Worm (Caenorhabditis elegans): Measurements from ENCODE around the gene Y43F8B.19.

Gene Y43F8B.19

DNA sequence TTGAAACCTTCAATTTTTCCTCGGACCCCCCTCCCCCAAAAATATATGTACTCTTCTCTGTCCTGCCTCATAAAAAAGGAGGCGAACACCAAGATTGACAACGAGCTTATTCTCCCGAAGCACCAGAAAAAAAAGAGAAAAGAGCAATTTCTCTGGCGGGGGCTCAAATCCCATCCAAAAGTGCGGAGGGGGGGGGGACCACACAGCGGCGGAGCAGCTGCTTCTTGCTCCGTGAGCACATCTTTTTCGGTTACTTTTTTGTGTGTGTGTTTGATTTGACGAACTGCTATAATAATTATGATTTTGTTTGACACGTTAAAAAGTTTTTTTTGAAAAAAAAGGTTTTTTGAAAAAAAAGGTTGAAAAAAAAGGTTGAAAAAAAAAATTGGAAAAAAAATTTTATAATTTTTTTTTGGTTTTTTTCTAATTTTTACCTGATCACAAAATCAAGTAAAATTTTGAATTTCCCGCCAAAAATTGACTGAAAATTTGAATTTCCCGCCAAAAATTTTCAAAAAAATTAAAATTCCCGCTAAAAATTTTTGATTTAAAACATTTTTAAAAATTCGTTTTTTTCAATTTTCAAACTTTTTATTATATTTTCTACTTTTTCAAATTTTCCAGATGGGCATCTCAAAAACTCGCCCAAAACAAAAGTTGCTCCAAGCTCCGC lies 38.1 kb downstream of the Y43F8B.19 start, which contains the start of gene Y43F8B.10:
Gene Y43F8B.10 (plus strand): TSS at position 623 of the 673 bp plus-strand sequence.
- no peak for TF ChIP-seq hlh-30 (tag; optimal IDR thresholded peaks at IDR 0.05; ENCODE audit: insufficient read depth)
- TF ChIP-seq sdc-2 (tag; optimal IDR thresholded peaks at IDR 0.05): no peak
- TF ChIP-seq ama-1 (optimal IDR thresholded peaks at IDR 0.05): no peak
- no peak for TF ChIP-seq ref-2 (tag; optimal IDR thresholded peaks at IDR 0.05)
- TF ChIP-seq ceh-30 (tag; optimal IDR thresholded peaks at IDR 0.05): no peak
- no peak for TF ChIP-seq fkh-10 (GFP tag; optimal IDR thresholded peaks at IDR 0.05)
- TF ChIP-seq gmeb-2 (tag; optimal IDR thresholded peaks at IDR 0.05): no peak
- TF ChIP-seq K09A11.1 (tag; optimal IDR thresholded peaks at IDR 0.05; ENCODE audit: insufficient read depth): no peak
- no peak for TF ChIP-seq ceh-24 (tag; optimal IDR thresholded peaks at IDR 0.05)
- no peak for TF ChIP-seq pat-9 (tag; optimal IDR thresholded peaks at IDR 0.05)
- TF ChIP-seq sox-4 (tag; optimal IDR thresholded peaks at IDR 0.05): no peak
- no peak for TF ChIP-seq syd-9 (tag; optimal IDR thresholded peaks at IDR 0.05)
- no peak for TF ChIP-seq Y22D7AL.16 (tag; optimal IDR thresholded peaks at IDR 0.05)
- no peak for TF ChIP-seq unc-86 (tag; optimal IDR thresholded peaks at IDR 0.05)
- TF ChIP-seq pha-2 (tag; optimal IDR thresholded peaks at IDR 0.05): no peak
- no peak for TF ChIP-seq npax-4 (tag; optimal IDR thresholded peaks at IDR 0.05)
- no peak for TF ChIP-seq ceh-19 (GFP tag; optimal IDR thresholded peaks at IDR 0.05)
- TF ChIP-seq ceh-18 (tag; optimal IDR thresholded peaks at IDR 0.05): no peak
- no peak for TF ChIP-seq rnt-1 (tag; optimal IDR thresholded peaks at IDR 0.05)
- TF ChIP-seq T23F11.4 (GFP tag; optimal IDR thresholded peaks at IDR 0.05): no peak

DNA sequence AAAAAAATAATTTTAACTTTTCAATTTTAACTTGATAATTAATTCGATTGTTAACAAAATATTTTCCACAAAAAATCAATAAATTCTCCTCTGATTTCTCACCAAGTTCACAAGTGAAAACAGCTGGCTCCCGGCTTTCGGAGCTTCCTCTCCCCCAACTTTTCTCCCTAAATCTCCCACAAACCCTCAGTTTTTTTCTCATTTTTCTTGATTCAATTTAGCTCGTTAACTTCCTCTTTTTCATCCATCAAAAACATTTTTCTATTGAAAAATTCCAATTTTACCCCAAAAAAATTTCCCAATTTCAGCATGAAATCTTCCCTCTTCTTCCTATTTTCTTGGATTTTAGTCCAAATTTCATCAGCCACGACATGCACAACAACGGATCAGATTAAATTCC lies 41.7 kb downstream of the Y43F8B.19 start, which contains the start of gene Y43F8B.11:
Gene Y43F8B.11 (plus strand): TSS at position 301 of the 400 bp plus-strand sequence.
- TF ChIP-seq fkh-6 (tag; optimal IDR thresholded peaks at IDR 0.05) (no peak), hlh-30 (tag; optimal IDR thresholded peaks at IDR 0.05; ENCODE audit: insufficient read depth) (no peak), nfya-1 (tag; optimal IDR thresholded peaks at IDR 0.05) (no peak)

DNA sequence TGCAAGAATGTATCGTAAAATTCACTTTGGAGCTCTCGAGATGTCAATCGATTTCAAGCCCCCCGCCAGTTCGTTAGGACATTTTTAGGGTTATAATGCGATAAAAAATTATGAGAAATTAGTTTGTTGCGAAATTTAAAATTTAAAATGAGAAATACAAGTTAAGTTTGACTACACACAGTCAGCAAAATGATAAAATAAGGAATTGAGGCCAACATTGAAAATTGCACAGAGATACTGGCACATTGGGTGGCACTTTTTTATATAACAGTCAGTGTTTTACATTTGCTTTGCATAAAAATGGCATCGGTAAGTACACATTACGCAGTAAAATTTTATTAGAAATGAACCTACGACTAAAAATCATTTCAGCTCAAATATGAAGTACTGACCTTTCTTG lies 44.0 kb downstream of the Y43F8B.19 start, which contains the start of gene Y43F8B.12:
Gene Y43F8B.12 (plus strand): TSS at position 301 of the 400 bp plus-strand sequence.
- TF ChIP-seq pat-9 (tag; optimal IDR thresholded peaks at IDR 0.05) (no peak), ttx-3 (tag; optimal IDR thresholded peaks at IDR 0.05) (no peak), hlh-13 (GFP tag; optimal IDR thresholded peaks at IDR 0.05) (no peak), ceh-45 (GFP tag; IDR thresholded peaks at IDR 0.05) (no peak), fax-1 (tag; optimal IDR thresholded peaks at IDR 0.05) (no peak), lim-6 (tag; optimal IDR thresholded peaks at IDR 0.05) (no peak), nhr-232 (tag; optimal IDR thresholded peaks at IDR 0.05) (no peak), K02D7.2 (tag; optimal IDR thresholded peaks at IDR 0.05) (no peak), pha-4 (tag; optimal IDR thresholded peaks at IDR 0.05) (no peak)

DNA sequence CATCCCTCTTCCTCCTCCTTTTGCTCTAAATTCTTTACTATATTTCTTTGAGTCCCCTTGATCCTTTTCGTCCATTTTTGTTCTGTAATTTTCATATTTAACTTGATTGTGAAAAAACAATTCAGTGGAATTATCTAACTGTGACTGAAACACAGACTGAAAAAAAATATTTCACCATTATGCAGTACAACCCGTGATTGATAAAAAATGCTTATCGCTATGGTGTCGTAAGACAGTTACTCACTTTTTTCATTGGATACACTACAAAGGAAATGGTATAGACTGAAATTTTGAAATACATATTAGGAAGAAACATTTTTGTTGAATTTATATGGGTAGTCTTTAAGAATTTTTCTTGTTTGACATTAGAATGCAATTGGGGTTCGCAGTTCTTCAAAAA lies 44.5 kb downstream of the Y43F8B.19 start, which contains the start of gene Y43F8B.23:
Gene Y43F8B.23 (minus strand): TSS at position 75 of the 400 bp plus-strand sequence.
- TF ChIP-seq hlh-15 (tag; optimal IDR thresholded peaks at IDR 0.05) (no peak), odd-2 (tag; optimal IDR thresholded peaks at IDR 0.05) (no peak), ztf-16 (tag; optimal IDR thresholded peaks at IDR 0.05) (no peak), pag-3 (tag; optimal IDR thresholded peaks at IDR 0.05; ENCODE audit: borderline replicate concordance) (no peak), ref-2 (tag; optimal IDR thresholded peaks at IDR 0.05) (no peak), ahr-1 (tag; optimal IDR thresholded peaks at IDR 0.05) (no peak), dmd-4 (tag; optimal IDR thresholded peaks at IDR 0.05; ENCODE audit: borderline replicate concordance) (no peak), elt-2 (tag; optimal IDR thresholded peaks at IDR 0.05) (no peak), sox-4 (tag; optimal IDR thresholded peaks at IDR 0.05) (no peak), ceh-2 (tag; optimal IDR thresholded peaks at IDR 0.05) (no peak), ceh-9 (tag; optimal IDR thresholded peaks at IDR 0.05) (no peak), Y22D7AL.16 (tag; optimal IDR thresholded peaks at IDR 0.05) (no peak)

Measured in whole organism, late embryonic.